Fruit fly (Drosophila melanogaster) whole organism, embryonic: ENCODE data around the gene CG15213.

Experiments
- BEAF-32 ChIP-seq: fragments of 200-800 bp; sonication (Bioruptor generic); optimal IDR thresholded peaks from 3 replicates; lab custom pipeline; 2017; ENCODE audit warnings: missing biosample characterization, missing genetic modification characterization, mild to moderate bottlenecking, moderate library complexity, missing genetic modification reagents
- C15 ChIP-seq: fragments of 200-800 bp; sonication (Bioruptor generic); IDR thresholded peaks from 3 replicates; pipeline ENCODE4 v1.3.6; 2022; ENCODE audit warnings: missing biosample characterization, missing genetic modification characterization
- CG10147 ChIP-seq: fragments of 200-800 bp; sonication (Bioruptor generic); optimal IDR thresholded peaks from 2 replicates; lab custom pipeline; 2019; ENCODE audit warnings: missing biosample characterization, mild to moderate bottlenecking, missing genetic modification characterization, moderate library complexity
- CG12744 ChIP-seq: fragments of 200-800 bp; sonication (Bioruptor generic); optimal IDR thresholded peaks from 2 replicates; lab custom pipeline; 2016; ENCODE audit warnings: missing biosample characterization, missing genetic modification characterization
- CG12769 ChIP-seq: fragments of 200-800 bp; sonication (Bioruptor generic); optimal IDR thresholded peaks from 2 replicates; lab custom pipeline; 2019; ENCODE audit warnings: missing biosample characterization, mild to moderate bottlenecking, missing genetic modification characterization, moderate library complexity
- CG17328 ChIP-seq: fragments of 200-800 bp; sonication (Bioruptor generic); IDR thresholded peaks from 2 replicates; pipeline ENCODE4 v1.3.6; 2022; ENCODE audit warnings: missing biosample characterization, missing genetic modification characterization
- CG17568 ChIP-seq: fragments of 200-800 bp; sonication (Bioruptor generic); optimal IDR thresholded peaks from 2 replicates; lab custom pipeline; 2018; ENCODE audit warnings: missing biosample characterization, mild to moderate bottlenecking, missing genetic modification characterization, moderate library complexity
- CG34376 ChIP-seq: fragments of 200-800 bp; sonication (Bioruptor generic); optimal IDR thresholded peaks from 2 replicates; lab custom pipeline; 2018; ENCODE audit warnings: missing biosample characterization, mild to moderate bottlenecking, missing genetic modification characterization
- CG3847 ChIP-seq: fragments of 200-800 bp; sonication (Bioruptor generic); IDR thresholded peaks from 2 replicates; pipeline ENCODE4 v1.3.6; 2022; ENCODE audit warnings: missing biosample characterization, missing genetic modification characterization
- CG5245 ChIP-seq: fragments of 200-800 bp; sonication (Bioruptor generic); optimal IDR thresholded peaks from 3 replicates; lab custom pipeline; 2016; ENCODE audit warnings: missing biosample characterization, missing genetic modification characterization
- CG6272 ChIP-seq: fragments of 200-800 bp; sonication (Bioruptor generic); IDR thresholded peaks from 2 replicates; pipeline ENCODE4 v1.3.6; 2022; ENCODE audit warnings: missing biosample characterization, missing genetic modification characterization
- CG6791 ChIP-seq: fragments of 200-800 bp; sonication (Bioruptor generic); IDR thresholded peaks from 3 replicates; pipeline ENCODE4 v1.3.6; 2022; ENCODE audit warnings: missing biosample characterization, missing genetic modification characterization; ENCODE audit not compliant: partially characterized antibody
- CG7556 ChIP-seq: fragments of 200-800 bp; sonication (Bioruptor generic); optimal IDR thresholded peaks from 2 replicates; lab custom pipeline; 2017; ENCODE audit warnings: missing biosample characterization, mild to moderate bottlenecking, missing genetic modification characterization
- CG8281 ChIP-seq: fragments of 200-800 bp; sonication (Bioruptor generic); optimal IDR thresholded peaks from 2 replicates; lab custom pipeline; 2018; ENCODE audit warnings: missing biosample characterization, mild to moderate bottlenecking, missing genetic modification characterization, moderate library complexity
- CG9932 ChIP-seq: fragments of 200-800 bp; sonication (Bioruptor generic); IDR thresholded peaks from 2 replicates; pipeline ENCODE4 v1.3.6; 2022; ENCODE audit warnings: missing biosample characterization, missing genetic modification characterization
- Elba2 ChIP-seq: fragments of 200-800 bp; sonication (Bioruptor generic); optimal IDR thresholded peaks from 3 replicates; lab custom pipeline; 2016; ENCODE audit warnings: missing biosample characterization, missing genetic modification characterization
- Gsc ChIP-seq: fragments of 200-800 bp; sonication (Bioruptor generic); IDR thresholded peaks from 2 replicates; pipeline ENCODE4 v1.3.6; 2022; ENCODE audit warnings: missing biosample characterization, missing genetic modification characterization
- Hr51 ChIP-seq, 2 experiments: fragments of 200-800 bp; sonication (Bioruptor generic); optimal IDR thresholded peaks; 2 replicates in 1 of 2; 3 replicates in 1 of 2; lab custom pipeline; 2016 to 2018; ENCODE audit warnings: missing biosample characterization in 2 of 2, missing genetic modification characterization in 2 of 2, mild to moderate bottlenecking in 1 of 2, moderate library complexity in 1 of 2
- Jarid2 ChIP-seq: fragments of 200-800 bp; sonication (Bioruptor generic); optimal IDR thresholded peaks from 3 replicates; lab custom pipeline; 2017; ENCODE audit warnings: mild to moderate bottlenecking, missing biosample characterization, missing genetic modification reagents, missing genetic modification characterization
- Lhr ChIP-seq: fragments of 200-800 bp; sonication (Bioruptor generic); optimal IDR thresholded peaks from 3 replicates; lab custom pipeline; 2017; ENCODE audit warnings: mild to moderate bottlenecking, missing biosample characterization, missing genetic modification reagents, missing genetic modification characterization
- MESR4 ChIP-seq: fragments of 200-800 bp; sonication (Bioruptor generic); optimal IDR thresholded peaks from 2 replicates; lab custom pipeline; 2018; ENCODE audit warnings: missing biosample characterization, mild to moderate bottlenecking, missing genetic modification characterization, moderate library complexity
- Med ChIP-seq: fragments of 200-800 bp; sonication (Bioruptor generic); peaks from one replicate; lab custom pipeline; 2016; ENCODE audit warnings: missing biosample characterization, missing genetic modification characterization, mild to moderate bottlenecking, inconsistent platforms, moderate library complexity
- Myb ChIP-seq: fragments of 200-800 bp; sonication (Bioruptor generic); optimal IDR thresholded peaks from 2 replicates; lab custom pipeline; 2016; ENCODE audit warnings: missing biosample characterization, missing genetic modification characterization
- NK7.1 ChIP-seq: fragments of 200-800 bp; sonication (Bioruptor generic); optimal IDR thresholded peaks from 3 replicates; lab custom pipeline; 2016; ENCODE audit warnings: missing biosample characterization, missing genetic modification characterization
- Pdp1 ChIP-seq, 2 experiments: fragments of 200-800 bp; sonication (Bioruptor generic); optimal IDR thresholded peaks; 3 replicates each; lab custom pipeline; 2016; ENCODE audit warnings: missing biosample characterization in 2 of 2, missing genetic modification characterization in 2 of 2, mild to moderate bottlenecking in 1 of 2, moderate library complexity in 1 of 2
- Rx ChIP-seq: fragments of 200-800 bp; sonication (Bioruptor generic); IDR thresholded peaks from 2 replicates; pipeline ENCODE4 v1.3.6; 2022; ENCODE audit warnings: missing biosample characterization, missing genetic modification characterization
- Side ChIP-seq: fragments of 200-800 bp; sonication (Bioruptor generic); optimal IDR thresholded peaks from 2 replicates; lab custom pipeline; 2016; ENCODE audit warnings: missing biosample characterization, missing genetic modification characterization
- Stat92E ChIP-seq, 3 experiments: fragments of >200 bp in 2 of 3; fragments of 200-800 bp in 1 of 3; sonication (Bioruptor generic) in 1 of 3; optimal IDR thresholded peaks; 2 replicates each; lab custom pipeline; 2017 to 2019; ENCODE audit warnings: missing biosample characterization in 3 of 3, missing genetic modification characterization in 3 of 3, mild to moderate bottlenecking in 1 of 3, moderate library complexity in 1 of 3
- TFAM ChIP-seq: fragments of 200-800 bp; sonication (Bioruptor generic); optimal IDR thresholded peaks from 2 replicates; lab custom pipeline; 2017; ENCODE audit warnings: missing biosample characterization, missing genetic modification characterization, inconsistent platforms
- Trl ChIP-seq, 3 experiments: fragments of >200 bp in 2 of 3; fragments of 200-800 bp in 1 of 3; sonication (Bioruptor generic) in 1 of 3; optimal IDR thresholded peaks; 2 replicates in 1 of 3; 3 replicates in 2 of 3; lab custom pipeline; 2016 to 2017; ENCODE audit warnings: missing biosample characterization in 1 of 3, missing genetic modification characterization in 1 of 3
- aop ChIP-seq: fragments of 200-800 bp; sonication (Bioruptor generic); IDR thresholded peaks from 2 replicates; pipeline ENCODE4 v1.3.6; 2022; ENCODE audit warnings: missing biosample characterization, missing genetic modification characterization
- caup ChIP-seq: fragments of 200-800 bp; sonication (Bioruptor generic); optimal IDR thresholded peaks from 3 replicates; lab custom pipeline; 2017; ENCODE audit warnings: missing biosample characterization, mild to moderate bottlenecking, missing genetic modification characterization, moderate library complexity; ENCODE audit not compliant: severe bottlenecking
- exex ChIP-seq: fragments of 200-800 bp; sonication (Bioruptor generic); optimal IDR thresholded peaks from 4 replicates; lab custom pipeline; 2018; ENCODE audit warnings: missing biosample characterization, mild to moderate bottlenecking, missing genetic modification characterization, moderate library complexity
- gce ChIP-seq: fragments of 200-800 bp; sonication (Bioruptor generic); IDR thresholded peaks from 3 replicates; pipeline ENCODE4 v1.3.6; 2022; ENCODE audit warnings: missing biosample characterization, missing genetic modification characterization
- grn ChIP-seq: fragments of 200-800 bp; sonication (Bioruptor generic); optimal IDR thresholded peaks from 3 replicates; lab custom pipeline; 2017; ENCODE audit warnings: missing biosample characterization, missing genetic modification characterization
- gro ChIP-seq: fragments of 200-800 bp; sonication (Bioruptor generic); optimal IDR thresholded peaks from 2 replicates; lab custom pipeline; 2016; ENCODE audit warnings: missing biosample characterization, missing genetic modification characterization
- hkb ChIP-seq, 2 experiments: fragments of 200-800 bp in 1 of 2; fragments of >200 bp in 1 of 2; sonication (Bioruptor generic) in 1 of 2; IDR thresholded peaks in 1 of 2; optimal IDR thresholded peaks in 1 of 2; 2 replicates each; pipeline versions ENCODE4 v1.3.6 to Lab custom; 2017 to 2022; ENCODE audit warnings: missing biosample characterization in 1 of 2, missing genetic modification characterization in 1 of 2
- jing ChIP-seq: fragments of 200-800 bp; sonication (Bioruptor generic); optimal IDR thresholded peaks from 2 replicates; lab custom pipeline; 2018; ENCODE audit warnings: missing biosample characterization, mild to moderate bottlenecking, missing genetic modification characterization
- lilli ChIP-seq: fragments of 200-800 bp; sonication (Bioruptor generic); optimal IDR thresholded peaks from 3 replicates; lab custom pipeline; 2016; ENCODE audit warnings: missing biosample characterization, missing genetic modification characterization
- lmd ChIP-seq: fragments of 200-800 bp; sonication (Bioruptor generic); IDR thresholded peaks from 2 replicates; pipeline ENCODE4 v1.3.6; 2022; ENCODE audit warnings: missing biosample characterization, missing genetic modification characterization
- mirr ChIP-seq: fragments of 200-800 bp; sonication (Bioruptor generic); optimal IDR thresholded peaks from 3 replicates; lab custom pipeline; 2018; ENCODE audit warnings: missing biosample characterization, mild to moderate bottlenecking, missing genetic modification characterization
- org-1 ChIP-seq: fragments of 200-800 bp; sonication (Bioruptor generic); optimal IDR thresholded peaks from 2 replicates; lab custom pipeline; 2017; ENCODE audit warnings: missing biosample characterization, missing genetic modification characterization
- pros ChIP-seq: fragments of 200-800 bp; sonication (Bioruptor generic); optimal IDR thresholded peaks from 3 replicates; lab custom pipeline; 2019; ENCODE audit warnings: missing biosample characterization, mild to moderate bottlenecking, missing genetic modification characterization, moderate library complexity
- sd ChIP-seq: fragments of 200-800 bp; sonication (Bioruptor generic); optimal IDR thresholded peaks from 3 replicates; lab custom pipeline; 2018; ENCODE audit warnings: missing biosample characterization, mild to moderate bottlenecking, missing genetic modification characterization, moderate library complexity
- sens ChIP-seq: fragments of 200-800 bp; sonication (Bioruptor generic); peaks from one replicate; lab custom pipeline; 2016; ENCODE audit warnings: missing biosample characterization, missing genetic modification characterization
- shn ChIP-seq: fragments of 200-800 bp; sonication (Bioruptor generic); optimal IDR thresholded peaks from 3 replicates; lab custom pipeline; 2016; ENCODE audit warnings: missing biosample characterization, missing genetic modification characterization
- ssp ChIP-seq: fragments of 200-800 bp; sonication (Bioruptor generic); IDR thresholded peaks from 2 replicates; pipeline ENCODE4 v1.3.6; 2022; ENCODE audit warnings: missing biosample characterization, missing genetic modification characterization
- sug ChIP-seq: fragments of 200-800 bp; optimal IDR thresholded peaks from 2 replicates; lab custom pipeline; 2019; ENCODE audit warnings: missing biosample characterization, mild to moderate bottlenecking, missing genetic modification characterization, moderate library complexity
- twi ChIP-seq: fragments of 200-800 bp; optimal IDR thresholded peaks from 2 replicates; lab custom pipeline; 2019; ENCODE audit warnings: missing biosample characterization, mild to moderate bottlenecking, missing genetic modification characterization, moderate library complexity

The CG15213 gene

dm6 chr3L:5180968-5181612, 48.1 kb upstream of the CG15213 start:
- TF ChIP-seq CG8281 (peak; percentile 16), ssp (no peak), gce (GFP tag; lab: Robert Waterston, UW) (no peak), jing (GFP tag; lab: Kevin White, UChicago) (no peak), Side (GFP tag; lab: Kevin White, UChicago) (no peak), pros (no peak), Jarid2 (no peak), Lhr (no peak), BEAF-32 (no peak), shn (no peak), TFAM (GFP tag; lab: Kevin White, UChicago) (no peak), Stat92E (GFP tag; optimal IDR thresholded peaks at IDR 0.05; lab: Kevin White, UChicago) (no peak), lilli (GFP tag; lab: Kevin White, UChicago) (no peak), MESR4 (no peak), CG10147 (no peak), CG7556 (no peak), Hr51 (GFP tag; optimal IDR thresholded peaks at IDR 0.05; lab: Kevin White, UChicago) (no peak), CG9932 (no peak), CG34376 (no peak), CG17568 (GFP tag; lab: Kevin White, UChicago) (no peak), CG12744 (GFP tag; lab: Kevin White, UChicago) (no peak), lmd (GFP tag; lab: Robert Waterston, UW) (no peak), CG5245 (no peak), CG6272 (GFP tag; lab: Robert Waterston, UW) (no peak), CG12769 (tag; lab: Kevin White, UChicago) (no peak), Elba2 (GFP tag; lab: Kevin White, UChicago) (no peak), sug (tag; lab: Kevin White, UChicago) (peak; percentile 45), caup (GFP tag; lab: Kevin White, UChicago) (peak; percentile 5), CG6791 (GFP tag; lab: Robert Waterston, UW) (no peak), CG17328 (GFP tag; lab: Robert Waterston, UW) (no peak), Med (GFP tag; lab: Kevin White, UChicago) (peak; percentile 31), CG3847 (GFP tag; lab: Robert Waterston, UW) (no peak), sens (GFP tag; lab: Kevin White, UChicago) (peak; percentile 33), exex (tag; lab: Kevin White, UChicago) (peak; percentile 16), org-1 (GFP tag; lab: Kevin White, UChicago) (no peak), Pdp1 (GFP tag; optimal IDR thresholded peaks at IDR 0.05; lab: Kevin White, UChicago) (peak in 1 of 2 experiments; percentile 52), sd (tag; lab: Kevin White, UChicago) (peak; percentile 85), grn (GFP tag; lab: Kevin White, UChicago) (peak; percentile 24), twi (no peak), Rx (GFP tag; lab: Robert Waterston, UW) (no peak), aop (no peak), hkb (optimal IDR thresholded peaks at IDR 0.05; lab: Kevin White, UChicago) (no peak), hkb (GFP tag; IDR thresholded peaks at IDR 0.05; lab: Robert Waterston, UW) (0 out of 2 replicates have a peak, but pooled peaks have one; percentile 14), NK7.1 (no peak), Myb (GFP tag; lab: Kevin White, UChicago) (no peak), Gsc (GFP tag; lab: Robert Waterston, UW) (no peak), gro (GFP tag; lab: Kevin White, UChicago) (no peak), C15 (GFP tag; lab: Robert Waterston, UW) (no peak), Trl (optimal IDR thresholded peaks at IDR 0.05; lab: Kevin White, UChicago) (peak in 1 of 2 experiments; percentile 7), Trl (GFP tag; optimal IDR thresholded peaks at IDR 0.05; lab: Kevin White, UChicago) (no peak), mirr (GFP tag; lab: Kevin White, UChicago) (peak; percentile 32)
